Fruit fly (Drosophila melanogaster) whole organism, adult: Measurements from ENCODE around the gene CG32811.

Source experiments
- CG11617 ChIP-seq: fragments of 200-800 bp; sonication (Bioruptor generic); optimal IDR thresholded peaks from 2 replicates; lab custom pipeline; 2017; ENCODE audit warnings: mild to moderate bottlenecking, missing biosample characterization, missing genetic modification reagents, missing genetic modification characterization
- CG12768 ChIP-seq: fragments of 200-800 bp; sonication (Bioruptor generic); optimal IDR thresholded peaks from 2 replicates; lab custom pipeline; 2017; ENCODE audit warnings: missing biosample characterization, missing genetic modification characterization, mild to moderate bottlenecking, moderate library complexity, missing genetic modification reagents
- CG14711 ChIP-seq: fragments of 200-800 bp; sonication (Bioruptor generic); optimal IDR thresholded peaks from 2 replicates; lab custom pipeline; 2018; ENCODE audit warnings: missing biosample characterization, mild to moderate bottlenecking, missing genetic modification characterization, moderate library complexity
- CG1620 ChIP-seq: fragments of 200-800 bp; sonication (Bioruptor generic); optimal IDR thresholded peaks from 2 replicates; lab custom pipeline; 2016; ENCODE audit warnings: missing biosample characterization, missing genetic modification characterization
- CG33017 ChIP-seq: fragments of 200-800 bp; sonication (Bioruptor generic); optimal IDR thresholded peaks from 2 replicates; lab custom pipeline; 2018; ENCODE audit warnings: missing biosample characterization, mild to moderate bottlenecking, missing genetic modification characterization, moderate library complexity
- CG5204 ChIP-seq: fragments of 200-800 bp; sonication (Bioruptor generic); optimal IDR thresholded peaks from 2 replicates; lab custom pipeline; 2016; ENCODE audit warnings: missing biosample characterization, missing genetic modification characterization
- CG7045 ChIP-seq: fragments of 200-800 bp; sonication (Bioruptor generic); optimal IDR thresholded peaks from 2 replicates; lab custom pipeline; 2017; ENCODE audit warnings: missing biosample characterization, mild to moderate bottlenecking, missing genetic modification characterization
- CG7101 ChIP-seq: fragments of 200-800 bp; sonication (Bioruptor generic); optimal IDR thresholded peaks from 2 replicates; lab custom pipeline; 2018; ENCODE audit warnings: missing biosample characterization, mild to moderate bottlenecking, missing genetic modification characterization, moderate library complexity
- Clk ChIP-seq: fragments of 200-800 bp; sonication (Bioruptor generic); optimal IDR thresholded peaks from 2 replicates; lab custom pipeline; 2017; ENCODE audit warnings: missing biosample characterization, missing genetic modification characterization
- Crg-1 ChIP-seq: fragments of 200-800 bp; sonication (Bioruptor generic); optimal IDR thresholded peaks from 2 replicates; lab custom pipeline; 2016; ENCODE audit warnings: missing biosample characterization, missing genetic modification characterization
- Hr96 ChIP-seq: fragments of 200-800 bp; sonication (Bioruptor generic); optimal IDR thresholded peaks from 2 replicates; lab custom pipeline; 2016; ENCODE audit warnings: missing biosample characterization, missing genetic modification characterization
- Mnt ChIP-seq: fragments of 200-800 bp; sonication (Bioruptor generic); optimal IDR thresholded peaks from 2 replicates; lab custom pipeline; 2016; ENCODE audit warnings: missing biosample characterization, mild to moderate bottlenecking, missing genetic modification characterization
- bab1 ChIP-seq: fragments of 200-800 bp; sonication (Bioruptor generic); optimal IDR thresholded peaks from 3 replicates; lab custom pipeline; 2019; ENCODE audit warnings: missing biosample characterization, mild to moderate bottlenecking, missing genetic modification characterization, moderate library complexity
- cic ChIP-seq: fragments of 200-800 bp; sonication (Bioruptor generic); optimal IDR thresholded peaks from 2 replicates; lab custom pipeline; 2017; ENCODE audit warnings: missing biosample characterization, mild to moderate bottlenecking, missing genetic modification characterization, moderate library complexity
- cnc ChIP-seq, 2 experiments: fragments of >200 bp; optimal IDR thresholded peaks; 2 replicates each; lab custom pipeline; 2017
- kay ChIP-seq: fragments of 200-800 bp; sonication (Bioruptor generic); peaks from one replicate; lab custom pipeline; 2016; ENCODE audit warnings: missing biosample characterization, missing genetic modification characterization, borderline replicate concordance
- ovo ChIP-seq: fragments of 200-800 bp; sonication (Bioruptor generic); optimal IDR thresholded peaks from 2 replicates; lab custom pipeline; 2016; ENCODE audit warnings: missing biosample characterization, missing genetic modification characterization
- pad ChIP-seq: fragments of 200-800 bp; sonication (Bioruptor generic); optimal IDR thresholded peaks from 3 replicates; lab custom pipeline; 2017; ENCODE audit warnings: missing biosample characterization, missing genetic modification characterization, mild to moderate bottlenecking, moderate library complexity, missing genetic modification reagents
- tj ChIP-seq: fragments of 200-800 bp; sonication (Bioruptor generic); optimal IDR thresholded peaks from 3 replicates; lab custom pipeline; 2017; ENCODE audit warnings: missing biosample characterization, mild to moderate bottlenecking, missing genetic modification characterization, moderate library complexity
- toe ChIP-seq: fragments of 200-800 bp; sonication (Bioruptor generic); optimal IDR thresholded peaks from 2 replicates; lab custom pipeline; 2016; ENCODE audit warnings: missing biosample characterization, missing genetic modification characterization

CG32811 gene

dm6 chrX:1284238-1284637, 13.9 kb downstream of the CG32811 start:
- no peak for TF ChIP-seq cnc (optimal IDR thresholded peaks at IDR 0.05; lab: Kevin White, UChicago)
- no peak for TF ChIP-seq CG7101 (tag; lab: Kevin White, UChicago)
- no peak for TF ChIP-seq CG33017 (tag; lab: Kevin White, UChicago)
- TF ChIP-seq ovo = no peak
- no peak for TF ChIP-seq cic (GFP tag; lab: Kevin White, UChicago)
- TF ChIP-seq CG1620 (GFP tag; lab: Kevin White, UChicago) = no peak
- TF ChIP-seq CG12768 (GFP tag; lab: Kevin White, UChicago) = no peak
- TF ChIP-seq Clk (GFP tag; lab: Kevin White, UChicago) = no peak
- TF ChIP-seq Crg-1 (GFP tag; lab: Kevin White, UChicago) = no peak

- TF ChIP-seq CG14711 (tag; lab: Kevin White, UChicago) = no peak
- TF ChIP-seq CG5204 (GFP tag; lab: Kevin White, UChicago) = no peak
- no peak for TF ChIP-seq Crg-1 (GFP tag; lab: Kevin White, UChicago)
- no peak for TF ChIP-seq CG33017 (tag; lab: Kevin White, UChicago)
- no peak for TF ChIP-seq cnc (optimal IDR thresholded peaks at IDR 0.05; lab: Kevin White, UChicago)
- no peak for TF ChIP-seq CG11617 (GFP tag; lab: Kevin White, UChicago)
- TF ChIP-seq toe = no peak
- no peak for TF ChIP-seq cic (GFP tag; lab: Kevin White, UChicago)
Observed at dm6 chrX:1282953-1283568, 15.1 kb downstream of the CG32811 start.

dm6 chrX:1282433-1282832, 15.8 kb downstream of the CG32811 start:
- no peak for TF ChIP-seq pad
- no peak for TF ChIP-seq CG14711 (tag; lab: Kevin White, UChicago)
- TF ChIP-seq CG7101 (tag; lab: Kevin White, UChicago) = no peak
- TF ChIP-seq CG11617 (GFP tag; lab: Kevin White, UChicago) = no peak
- no peak for TF ChIP-seq CG33017 (tag; lab: Kevin White, UChicago)
- no peak for TF ChIP-seq ovo
- TF ChIP-seq CG12768 (GFP tag; lab: Kevin White, UChicago) = no peak
- no peak for TF ChIP-seq tj (GFP tag; lab: Kevin White, UChicago)
- no peak for TF ChIP-seq toe

dm6 chrX:1278825-1279643, 19.2 kb downstream of the CG32811 start:
- TF ChIP-seq Hr96 (GFP tag; lab: Kevin White, UChicago) (no peak), pad (no peak), CG5204 (GFP tag; lab: Kevin White, UChicago) (no peak), Crg-1 (GFP tag; lab: Kevin White, UChicago) (no peak), kay (GFP tag; lab: Kevin White, UChicago) (no peak), cic (GFP tag; lab: Kevin White, UChicago) (no peak), CG7101 (tag; lab: Kevin White, UChicago) (no peak), CG14711 (tag; lab: Kevin White, UChicago) (no peak), CG12768 (GFP tag; lab: Kevin White, UChicago) (no peak), bab1 (GFP tag; lab: Kevin White, UChicago) (no peak), CG33017 (tag; lab: Kevin White, UChicago) (no peak), toe (no peak), tj (GFP tag; lab: Kevin White, UChicago) (no peak), Clk (GFP tag; lab: Kevin White, UChicago) (no peak), Mnt (GFP tag; lab: Kevin White, UChicago) (no peak), cnc (optimal IDR thresholded peaks at IDR 0.05; lab: Kevin White, UChicago) (no peak), CG7045 (GFP tag; lab: Kevin White, UChicago) (no peak), CG1620 (GFP tag; lab: Kevin White, UChicago) (no peak)

- TF ChIP-seq kay (GFP tag; lab: Kevin White, UChicago) (peak; percentile 44), Hr96 (GFP tag; lab: Kevin White, UChicago) (no peak)
Observed at dm6 chrX:1277528-1277883, 20.7 kb downstream of the CG32811 start.

- TF ChIP-seq bab1 (GFP tag; lab: Kevin White, UChicago) (no peak), Hr96 (GFP tag; lab: Kevin White, UChicago) (peak; percentile 89), Clk (GFP tag; lab: Kevin White, UChicago) (peak; percentile 71), CG7101 (tag; lab: Kevin White, UChicago) (peak; percentile 87), CG14711 (tag; lab: Kevin White, UChicago) (peak; percentile 81), ovo (peak; percentile 49), CG11617 (GFP tag; lab: Kevin White, UChicago) (peak; percentile 83), tj (GFP tag; lab: Kevin White, UChicago) (peak; percentile 68), CG33017 (tag; lab: Kevin White, UChicago) (peak; percentile 75), CG7045 (GFP tag; lab: Kevin White, UChicago) (peak; percentile 84), Crg-1 (GFP tag; lab: Kevin White, UChicago) (peak; percentile 34), CG12768 (GFP tag; lab: Kevin White, UChicago) (peak; percentile 81), pad (peak; percentile 66), Mnt (GFP tag; lab: Kevin White, UChicago) (peak; percentile 65), cic (GFP tag; lab: Kevin White, UChicago) (peak; percentile 46), cnc (optimal IDR thresholded peaks at IDR 0.05; lab: Kevin White, UChicago) (no peak), toe (peak; percentile 33), CG5204 (GFP tag; lab: Kevin White, UChicago) (peak; percentile 64), CG1620 (GFP tag; lab: Kevin White, UChicago) (peak; percentile 50), kay (GFP tag; lab: Kevin White, UChicago) (peak; percentile 25)
Observed at dm6 chrX:1276757-1277527, 21.2 kb downstream of the CG32811 start.
